Worm (Caenorhabditis elegans): ENCODE measurements around the gene T27A8.3.

The T27A8.3 gene

DNA sequence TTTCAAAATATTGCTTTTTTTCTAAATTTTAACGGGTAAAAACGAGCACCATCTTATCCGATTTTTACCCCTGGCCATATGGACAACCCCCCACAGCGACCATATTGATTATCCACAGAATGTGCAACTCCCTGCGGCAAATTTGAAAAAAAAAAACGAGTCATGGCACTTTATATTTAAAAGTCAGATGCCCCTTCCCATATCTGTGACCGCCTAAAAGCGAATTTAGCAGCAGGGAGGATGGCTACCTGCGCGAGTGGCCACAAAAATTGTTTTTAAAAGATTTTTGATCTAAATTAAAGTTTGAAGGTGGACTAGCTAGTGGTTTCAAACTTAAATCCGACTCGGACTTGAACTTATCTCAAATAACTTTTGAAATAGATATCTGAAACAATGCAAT is 6.1 kb upstream of the T27A8.3 start (continued):
- peak; percentile 58 for TF ChIP-seq ceh-82 (tag; optimal IDR thresholded peaks at IDR 0.05)
- TF ChIP-seq daf-8 (GFP tag; IDR thresholded peaks at IDR 0.05), result 0 out of 2 replicates have a peak, but pooled peaks have one; percentile 48
- TF ChIP-seq Y105C5A.15 (GFP tag; IDR thresholded peaks at IDR 0.05), result no peak; the same call in 1 of the 2 replicates
- peak; percentile 97 for TF ChIP-seq nhr-11 (tag; optimal IDR thresholded peaks at IDR 0.05)
- TF ChIP-seq mep-1 (tag; optimal IDR thresholded peaks at IDR 0.05), result peak; percentile 99
- peak; percentile 74 for TF ChIP-seq lin-1 (GFP tag; IDR thresholded peaks at IDR 0.05)
- TF ChIP-seq ctbp-1 (GFP tag; IDR thresholded peaks at IDR 0.05), result peak; percentile 98
- TF ChIP-seq ces-1 (GFP tag; optimal IDR thresholded peaks at IDR 0.05), result peak; percentile 93
- no peak for TF ChIP-seq ama-1 (optimal IDR thresholded peaks at IDR 0.05)
- TF ChIP-seq Y75B8A.6 (GFP tag; IDR thresholded peaks at IDR 0.05), result peak; percentile 76
- TF ChIP-seq lin-38 (GFP tag; IDR thresholded peaks at IDR 0.05), result peak; percentile 86
- TF ChIP-seq mdt-29 (GFP tag; IDR thresholded peaks at IDR 0.05), result peak; percentile 93
- peak; percentile 91 to 93 for TF ChIP-seq mdl-1 (tag; optimal IDR thresholded peaks at IDR 0.05)
- peak; percentile 97 for TF ChIP-seq lin-29 (GFP tag; IDR thresholded peaks at IDR 0.05)
- peak; percentile 99 for TF ChIP-seq rbr-2 (tag; optimal IDR thresholded peaks at IDR 0.05)
- TF ChIP-seq pqm-1 (tag; optimal IDR thresholded peaks at IDR 0.05), result peak; percentile 44
- TF ChIP-seq spr-3 (GFP tag; optimal IDR thresholded peaks at IDR 0.05), result peak; percentile 93
- peak; percentile 78 for TF ChIP-seq ztf-11 (tag; optimal IDR thresholded peaks at IDR 0.05)
- peak; percentile 92 for TF ChIP-seq ztf-7 (tag; optimal IDR thresholded peaks at IDR 0.05)
- peak; percentile 98 for TF ChIP-seq spr-1 (tag; optimal IDR thresholded peaks at IDR 0.05)
- peak; percentile 37 for TF ChIP-seq ceh-62 (tag; optimal IDR thresholded peaks at IDR 0.05)
- peak; percentile 86 for TF ChIP-seq mxl-3 (GFP tag; optimal IDR thresholded peaks at IDR 0.05)
- peak; percentile 85 for TF ChIP-seq ceh-28 (tag; optimal IDR thresholded peaks at IDR 0.05)
- TF ChIP-seq lin-13 (GFP tag; optimal IDR thresholded peaks at IDR 0.05), result peak; percentile 97
- TF ChIP-seq dmd-9 (GFP tag; IDR thresholded peaks at IDR 0.05), result 0 out of 2 replicates have a peak, but pooled peaks have one; percentile 70
- TF ChIP-seq tra-1 (GFP tag; IDR thresholded peaks at IDR 0.05), result no peak; the same call in none of the 2 replicates
- TF ChIP-seq snpc-4 (tag; optimal IDR thresholded peaks at IDR 0.05), result peak; percentile 42
- peak; percentile 97 for TF ChIP-seq zfp-3 (GFP tag; conservative IDR thresholded peaks at IDR 0.05)
- TF ChIP-seq hmg-1.1 (GFP tag; IDR thresholded peaks at IDR 0.05), result peak; percentile 100
- peak; percentile 70 for TF ChIP-seq sdz-12 (GFP tag; optimal IDR thresholded peaks at IDR 0.05)
- peak; percentile 96 for TF ChIP-seq hlh-11 (tag; optimal IDR thresholded peaks at IDR 0.05)
- TF ChIP-seq nhr-10 (tag; optimal IDR thresholded peaks at IDR 0.05), result peak; percentile 99
- peak; percentile 97 for TF ChIP-seq php-3 (GFP tag; IDR thresholded peaks at IDR 0.05)
- peak; percentile 2 for TF ChIP-seq unc-130 (GFP tag; optimal IDR thresholded peaks at IDR 0.05)
- peak; percentile 47 for TF ChIP-seq nhr-41 (GFP tag; IDR thresholded peaks at IDR 0.05)
- TF ChIP-seq lsy-2 (tag; optimal IDR thresholded peaks at IDR 0.05), result peak; percentile 93 to 96
- TF ChIP-seq fos-1 (tag; optimal IDR thresholded peaks at IDR 0.05), result peak; percentile 89
- TF ChIP-seq arid-1 (GFP tag; conservative IDR thresholded peaks at IDR 0.05), result peak; percentile 87
- peak; percentile 97 for TF ChIP-seq ceh-20 (GFP tag; IDR thresholded peaks at IDR 0.05)
- TF ChIP-seq madf-5 (GFP tag; IDR thresholded peaks at IDR 0.05), result peak; percentile 32 to 84; a peak in 2 of 4 replicates
- peak; percentile 96 for TF ChIP-seq nhr-48 (tag; optimal IDR thresholded peaks at IDR 0.05)
- peak; percentile 99 for TF ChIP-seq nhr-102 (tag; optimal IDR thresholded peaks at IDR 0.05)
- peak; percentile 74 to 87 for TF ChIP-seq hif-1 (tag; optimal IDR thresholded peaks at IDR 0.05)
- no peak for TF ChIP-seq F49E8.2 (tag; optimal IDR thresholded peaks at IDR 0.05; ENCODE audit: borderline replicate concordance)
- TF ChIP-seq zfp-2 (tag; optimal IDR thresholded peaks at IDR 0.05), result peak; percentile 77
- TF ChIP-seq mxl-2 (GFP tag; conservative IDR thresholded peaks at IDR 0.05), result no peak; the same call in none of the 2 replicates
- TF ChIP-seq daf-19 (GFP tag; conservative IDR thresholded peaks at IDR 0.05), result peak; percentile 98
- TF ChIP-seq pha-4 (GFP tag; IDR thresholded peaks at IDR 0.05), result peak; percentile 97
- peak; percentile 81 for TF ChIP-seq pha-4 (tag; optimal IDR thresholded peaks at IDR 0.05)
- peak; percentile 94 for TF ChIP-seq lir-3 (tag; optimal IDR thresholded peaks at IDR 0.05)
- peak; percentile 91 for TF ChIP-seq gei-8 (GFP tag; optimal IDR thresholded peaks at IDR 0.05)

All from whole organism, L4 larva.